Worm (Caenorhabditis elegans) whole organism, young adult: Measurements from ENCODE around the gene col-124.

Experiments
- D2030.7 ChIP-seq: fragments of 200-800 bp; sonication (Bioruptor generic); IDR thresholded peaks from 2 replicates; pipeline ENCODE4 v1.3.6; 2022; ENCODE audit warnings: missing genetic modification reagents, missing genetic modification characterization, missing compliant biosample characterization
- K11D2.4 ChIP-seq: fragments of 200-800 bp; sonication (Bioruptor generic); IDR thresholded peaks from 2 replicates; pipeline ENCODE4 v1.3.6; 2022; ENCODE audit warnings: missing genetic modification reagents, missing genetic modification characterization, missing compliant biosample characterization
- ccch-3 ChIP-seq: fragments of 200-800 bp; sonication (Bioruptor generic); optimal IDR thresholded peaks from 2 replicates; lab custom pipeline; 2018; ENCODE audit warnings: mild to moderate bottlenecking, missing genetic modification characterization, missing compliant biosample characterization
- dpl-1 ChIP-seq: fragments of 150-350 bp; optimal IDR thresholded peaks from 2 replicates; lab custom pipeline; 2014; ENCODE audit warnings: missing biosample characterization, missing genetic modification reagents, missing genetic modification characterization
- him-1 ChIP-seq: sonication (generic microtip); optimal IDR thresholded peaks from 2 replicates; lab custom pipeline; 2016; ENCODE audit warnings: missing genotype, missing genetic modification reagents, missing genetic modification characterization, missing compliant biosample characterization
- lin-54 ChIP-seq: fragments of 200-800 bp; sonication (Bioruptor generic); optimal IDR thresholded peaks from 2 replicates; lab custom pipeline; 2018; ENCODE audit warnings: mild to moderate bottlenecking, missing genetic modification characterization, missing compliant biosample characterization
- nfya-1 ChIP-seq: sonication (generic microtip); optimal IDR thresholded peaks from 2 replicates; lab custom pipeline; 2017; ENCODE audit warnings: antibody characterized with exemption, missing compliant biosample characterization, missing genetic modification characterization, borderline replicate concordance; ENCODE audit not compliant: insufficient read depth
- nhr-120 ChIP-seq: fragments of 200-800 bp; sonication (Bioruptor generic); IDR thresholded peaks from 2 replicates; pipeline ENCODE4 v1.3.6; 2022; ENCODE audit warnings: missing genetic modification characterization, missing compliant biosample characterization

- no peak for TF ChIP-seq ccch-3 (GFP tag; lab: Kevin White, UChicago)
- TF ChIP-seq D2030.7 (GFP tag; lab: Robert Waterston, UW): no peak
- TF ChIP-seq nhr-120: no peak
- TF ChIP-seq dpl-1 (GFP tag; lab: Kevin White, UChicago): no peak
- no peak for TF ChIP-seq him-1
- no peak for TF ChIP-seq nfya-1 (tag; lab: Kevin White, UChicago)
- no peak for TF ChIP-seq lin-54 (GFP tag; lab: Kevin White, UChicago)
- TF ChIP-seq K11D2.4: no peak
Measured at ce11 chrIV:10232456-10232855, 16.2 kb downstream of the col-124 start, which contains the start of gene F01G10.4.
